Fruit fly (Drosophila melanogaster) whole organism, embryonic: ENCODE results near the gene Phae1.

Experiments
- Abd-B ChIP-seq: fragments of 200-800 bp; sonication (Bioruptor generic); optimal IDR thresholded peaks from 2 replicates; lab custom pipeline; 2018; ENCODE audit warnings: missing biosample characterization, mild to moderate bottlenecking, missing genetic modification characterization, moderate library complexity
- Adf1 ChIP-seq: fragments of 200-800 bp; sonication (Bioruptor generic); IDR thresholded peaks from 2 replicates; pipeline ENCODE4 v1.3.6; 2022; ENCODE audit warnings: missing biosample characterization, missing genetic modification characterization
- Aef1 ChIP-seq: fragments of 200-800 bp; sonication (Bioruptor generic); IDR thresholded peaks from 3 replicates; pipeline ENCODE4 v1.3.6; 2022; ENCODE audit warnings: missing biosample characterization, missing genetic modification characterization
- C15 ChIP-seq: fragments of 200-800 bp; sonication (Bioruptor generic); IDR thresholded peaks from 3 replicates; pipeline ENCODE4 v1.3.6; 2022; ENCODE audit warnings: missing biosample characterization, missing genetic modification characterization
- CG10366 ChIP-seq: fragments of 200-800 bp; sonication (Bioruptor generic); IDR thresholded peaks from 2 replicates; pipeline ENCODE4 v1.3.6; 2022; ENCODE audit warnings: missing biosample characterization, missing genetic modification characterization
- CG11696 ChIP-seq: fragments of 200-800 bp; sonication (Bioruptor generic); IDR thresholded peaks from 2 replicates; pipeline ENCODE4 v1.3.6; 2022; ENCODE audit warnings: missing biosample characterization, missing genetic modification characterization
- CG12391 ChIP-seq: fragments of 200-800 bp; sonication (Bioruptor generic); optimal IDR thresholded peaks from 3 replicates; lab custom pipeline; 2018; ENCODE audit warnings: missing biosample characterization, mild to moderate bottlenecking, missing genetic modification characterization, moderate library complexity
- CG14050 ChIP-seq: fragments of 200-800 bp; sonication (Bioruptor generic); IDR thresholded peaks from 3 replicates; pipeline ENCODE4 v1.3.6; 2022; ENCODE audit warnings: missing biosample characterization, missing genetic modification characterization
- CG17385 ChIP-seq: fragments of 200-800 bp; sonication (Bioruptor generic); optimal IDR thresholded peaks from 3 replicates; lab custom pipeline; 2018; ENCODE audit warnings: missing biosample characterization, mild to moderate bottlenecking, missing genetic modification characterization
- CG17829 ChIP-seq: fragments of 200-800 bp; optimal IDR thresholded peaks from 2 replicates; lab custom pipeline; 2019; ENCODE audit warnings: missing biosample characterization, mild to moderate bottlenecking, missing genetic modification characterization, moderate library complexity
- CG2889 ChIP-seq: fragments of 200-800 bp; sonication (Bioruptor generic); IDR thresholded peaks from 3 replicates; pipeline ENCODE4 v1.3.6; 2022; ENCODE audit warnings: missing biosample characterization, missing genetic modification characterization
- CG31365 ChIP-seq: fragments of 200-800 bp; sonication (Bioruptor generic); optimal IDR thresholded peaks from 2 replicates; lab custom pipeline; 2018; ENCODE audit warnings: missing biosample characterization, mild to moderate bottlenecking, missing genetic modification characterization
- CG33213 ChIP-seq: fragments of 200-800 bp; sonication (Bioruptor generic); optimal IDR thresholded peaks from 3 replicates; lab custom pipeline; 2016; ENCODE audit warnings: missing biosample characterization, missing genetic modification characterization
- CG34224 ChIP-seq: fragments of 200-800 bp; sonication (Bioruptor generic); IDR thresholded peaks from 3 replicates; pipeline ENCODE4 v1.3.6; 2022; ENCODE audit warnings: missing biosample characterization, missing genetic modification characterization; ENCODE audit not compliant: partially characterized antibody
- CG3847 ChIP-seq: fragments of 200-800 bp; sonication (Bioruptor generic); IDR thresholded peaks from 2 replicates; pipeline ENCODE4 v1.3.6; 2022; ENCODE audit warnings: missing biosample characterization, missing genetic modification characterization
- CG3995 ChIP-seq: fragments of 200-800 bp; sonication (Bioruptor generic); optimal IDR thresholded peaks from 3 replicates; lab custom pipeline; 2016; ENCODE audit warnings: missing biosample characterization, missing genetic modification characterization
- CG4404 ChIP-seq: fragments of 200-800 bp; sonication (Bioruptor generic); IDR thresholded peaks from 2 replicates; pipeline ENCODE4 v1.3.6; 2022; ENCODE audit warnings: missing biosample characterization, missing genetic modification characterization
- CG4854 ChIP-seq: fragments of 200-800 bp; sonication (Bioruptor generic); optimal IDR thresholded peaks from 2 replicates; lab custom pipeline; 2016; ENCODE audit warnings: missing biosample characterization, missing genetic modification characterization, inconsistent platforms
- CG8765 ChIP-seq: fragments of 200-800 bp; sonication (Bioruptor generic); IDR thresholded peaks from 2 replicates; pipeline ENCODE4 v1.3.6; 2022; ENCODE audit warnings: missing biosample characterization, missing genetic modification characterization
- CG8924 ChIP-seq: fragments of 200-800 bp; optimal IDR thresholded peaks from 3 replicates; lab custom pipeline; 2019; ENCODE audit warnings: missing biosample characterization, mild to moderate bottlenecking, missing genetic modification characterization, moderate library complexity
- D19B ChIP-seq: fragments of 200-800 bp; sonication (Bioruptor generic); optimal IDR thresholded peaks from 2 replicates; lab custom pipeline; 2017; ENCODE audit warnings: missing biosample characterization, mild to moderate bottlenecking, missing genetic modification characterization
- H2.0 ChIP-seq: fragments of 200-800 bp; sonication (Bioruptor generic); IDR thresholded peaks from 2 replicates; pipeline ENCODE4 v1.3.6; 2022; ENCODE audit warnings: missing biosample characterization, missing genetic modification characterization
- HLH3B ChIP-seq: fragments of 200-800 bp; sonication (Bioruptor generic); IDR thresholded peaks from 2 replicates; pipeline ENCODE4 v1.3.6; 2022; ENCODE audit warnings: missing biosample characterization, missing genetic modification characterization
- Hsf ChIP-seq: fragments of 200-800 bp; sonication (Bioruptor generic); optimal IDR thresholded peaks from 3 replicates; lab custom pipeline; 2016; ENCODE audit warnings: missing biosample characterization, missing genetic modification characterization
- Med ChIP-seq: fragments of 200-800 bp; sonication (Bioruptor generic); peaks from one replicate; lab custom pipeline; 2016; ENCODE audit warnings: missing biosample characterization, missing genetic modification characterization, mild to moderate bottlenecking, inconsistent platforms, moderate library complexity
- NC2α ChIP-seq: fragments of 200-800 bp; sonication (Bioruptor generic); optimal IDR thresholded peaks from 2 replicates; lab custom pipeline; 2016; ENCODE audit warnings: missing biosample characterization, missing genetic modification characterization
- NK7.1 ChIP-seq: fragments of 200-800 bp; sonication (Bioruptor generic); optimal IDR thresholded peaks from 3 replicates; lab custom pipeline; 2016; ENCODE audit warnings: missing biosample characterization, missing genetic modification characterization
- NfI ChIP-seq: fragments of 200-800 bp; sonication (Bioruptor generic); optimal IDR thresholded peaks from 3 replicates; lab custom pipeline; 2018; ENCODE audit warnings: missing biosample characterization, mild to moderate bottlenecking, missing genetic modification characterization, moderate library complexity
- Scr ChIP-seq: fragments of 200-800 bp; sonication (Bioruptor generic); IDR thresholded peaks from 2 replicates; pipeline ENCODE4 v1.3.6; 2022; ENCODE audit warnings: missing biosample characterization, missing genetic modification characterization; ENCODE audit not compliant: partially characterized antibody
- Side ChIP-seq: fragments of 200-800 bp; sonication (Bioruptor generic); optimal IDR thresholded peaks from 2 replicates; lab custom pipeline; 2016; ENCODE audit warnings: missing biosample characterization, missing genetic modification characterization
- Taf1 ChIP-seq: fragments of 200-800 bp; sonication (Bioruptor generic); IDR thresholded peaks from 2 replicates; pipeline ENCODE4 v1.3.6; 2022; ENCODE audit warnings: missing biosample characterization, missing genetic modification characterization
- Xrp1 ChIP-seq: fragments of 200-800 bp; sonication (Bioruptor generic); IDR thresholded peaks from 2 replicates; pipeline ENCODE4 v1.3.6; 2022; ENCODE audit warnings: missing biosample characterization, missing genetic modification characterization
- ac ChIP-seq: fragments of 200-800 bp; sonication (Bioruptor generic); optimal IDR thresholded peaks from 3 replicates; lab custom pipeline; 2017; ENCODE audit warnings: missing biosample characterization, mild to moderate bottlenecking, missing genetic modification characterization
- aop ChIP-seq: fragments of 200-800 bp; sonication (Bioruptor generic); IDR thresholded peaks from 2 replicates; pipeline ENCODE4 v1.3.6; 2022; ENCODE audit warnings: missing biosample characterization, missing genetic modification characterization
- bowl ChIP-seq: fragments of 200-800 bp; sonication (Bioruptor generic); IDR thresholded peaks from 2 replicates; pipeline ENCODE4 v1.3.6; 2022; ENCODE audit warnings: missing biosample characterization, missing genetic modification characterization
- btn ChIP-seq: fragments of 200-800 bp; sonication (Bioruptor generic); optimal IDR thresholded peaks from 2 replicates; lab custom pipeline; 2016; ENCODE audit warnings: missing biosample characterization, missing genetic modification characterization
- crc ChIP-seq: fragments of 200-800 bp; sonication (Bioruptor generic); optimal IDR thresholded peaks from 2 replicates; lab custom pipeline; 2016; ENCODE audit warnings: missing biosample characterization, missing genetic modification characterization
- cwo ChIP-seq: fragments of 200-800 bp; sonication (Bioruptor generic); optimal IDR thresholded peaks from 3 replicates; lab custom pipeline; 2017; ENCODE audit warnings: missing biosample characterization, missing genetic modification characterization, mild to moderate bottlenecking, moderate library complexity, missing genetic modification reagents
- ems ChIP-seq: fragments of 200-800 bp; sonication (Bioruptor generic); optimal IDR thresholded peaks from 3 replicates; lab custom pipeline; 2016; ENCODE audit warnings: missing biosample characterization, missing genetic modification characterization
- fd102C ChIP-seq: fragments of 200-800 bp; sonication (Bioruptor generic); optimal IDR thresholded peaks from 2 replicates; lab custom pipeline; 2018; ENCODE audit warnings: missing biosample characterization, mild to moderate bottlenecking, missing genetic modification characterization, moderate library complexity
- gcm ChIP-seq: fragments of 200-800 bp; sonication (Bioruptor generic); optimal IDR thresholded peaks from 2 replicates; lab custom pipeline; 2019; ENCODE audit warnings: missing biosample characterization, mild to moderate bottlenecking, missing genetic modification characterization, moderate library complexity
- gfzf ChIP-seq: fragments of 200-800 bp; sonication (Bioruptor generic); optimal IDR thresholded peaks from 2 replicates; lab custom pipeline; 2016; ENCODE audit warnings: missing biosample characterization, mild to moderate bottlenecking, missing genetic modification characterization, moderate library complexity
- knrl ChIP-seq: fragments of 200-800 bp; sonication (Bioruptor generic); IDR thresholded peaks from 3 replicates; pipeline ENCODE4 v1.3.6; 2022; ENCODE audit warnings: missing biosample characterization, missing genetic modification characterization; ENCODE audit not compliant: partially characterized antibody
- mam ChIP-seq: fragments of 200-800 bp; sonication (Bioruptor generic); optimal IDR thresholded peaks from 3 replicates; lab custom pipeline; 2016; ENCODE audit warnings: missing biosample characterization, missing genetic modification characterization
- mirr ChIP-seq: fragments of 200-800 bp; sonication (Bioruptor generic); optimal IDR thresholded peaks from 3 replicates; lab custom pipeline; 2018; ENCODE audit warnings: missing biosample characterization, mild to moderate bottlenecking, missing genetic modification characterization
- onecut ChIP-seq: fragments of 200-800 bp; sonication (Bioruptor generic); IDR thresholded peaks from 2 replicates; pipeline ENCODE4 v1.3.6; 2022; ENCODE audit warnings: missing biosample characterization, missing genetic modification characterization
- pb ChIP-seq: fragments of 200-800 bp; sonication (Bioruptor generic); optimal IDR thresholded peaks from 3 replicates; lab custom pipeline; 2016; ENCODE audit warnings: missing biosample characterization, missing genetic modification characterization
- rib ChIP-seq: fragments of 200-800 bp; sonication (Bioruptor generic); IDR thresholded peaks from 2 replicates; pipeline ENCODE4 v1.3.6; 2022; ENCODE audit warnings: missing biosample characterization, missing genetic modification characterization
- sim ChIP-seq: fragments of 200-800 bp; sonication (Bioruptor generic); IDR thresholded peaks from 2 replicates; pipeline ENCODE4 v1.3.6; 2022; ENCODE audit warnings: missing biosample characterization, missing genetic modification characterization
- slou ChIP-seq: fragments of 200-800 bp; sonication (Bioruptor generic); optimal IDR thresholded peaks from 3 replicates; lab custom pipeline; 2016; ENCODE audit warnings: missing biosample characterization, missing genetic modification characterization
- sna ChIP-seq: fragments of 200-800 bp; sonication (Bioruptor generic); IDR thresholded peaks from 2 replicates; pipeline ENCODE4 v1.3.6; 2022; ENCODE audit warnings: missing biosample characterization, missing genetic modification characterization; ENCODE audit not compliant: partially characterized antibody
- tup ChIP-seq: fragments of 200-800 bp; sonication (Bioruptor generic); optimal IDR thresholded peaks from 2 replicates; lab custom pipeline; 2016; ENCODE audit warnings: missing biosample characterization, mild to moderate bottlenecking, missing genetic modification characterization, moderate library complexity
- zfh1 ChIP-seq: fragments of 200-800 bp; sonication (Bioruptor generic); IDR thresholded peaks from 3 replicates; pipeline ENCODE4 v1.3.6; 2022; ENCODE audit warnings: missing biosample characterization, missing genetic modification characterization

Phae1 gene

DNA sequence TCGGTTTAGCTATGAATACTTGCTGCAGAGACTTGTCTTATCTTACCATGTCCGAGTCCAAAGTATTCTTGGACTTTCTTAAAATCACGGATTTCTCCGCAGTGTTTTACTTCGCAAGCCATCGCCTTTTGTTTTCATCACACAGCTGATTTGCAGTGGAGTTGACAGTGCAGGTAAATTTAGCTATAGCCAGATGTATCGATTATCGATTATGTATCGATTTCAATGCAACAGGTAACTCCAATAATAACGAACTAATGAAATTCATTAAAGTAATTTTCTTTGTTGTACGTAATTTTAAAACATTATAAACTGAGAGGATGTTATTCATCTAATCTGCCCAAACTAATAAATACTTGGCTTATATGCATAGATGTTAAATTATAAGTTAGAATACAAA lies 46.2 kb upstream of the Phae1 start, which contains the start of gene Rab3-GAP (continued):
- TF ChIP-seq D19B (no peak), btn (GFP tag; lab: Kevin White, UChicago) (no peak), aop (GFP tag; lab: Robert Waterston, UW) (no peak), zfh1 (peak; percentile 51; the same call in 1 of the 3 replicates), slou (no peak), gcm (GFP tag; lab: Kevin White, UChicago) (peak; percentile 22), knrl (no peak), CG4854 (GFP tag; lab: Kevin White, UChicago) (no peak), CG3847 (GFP tag; lab: Robert Waterston, UW) (no peak), CG33213 (GFP tag; lab: Kevin White, UChicago) (no peak), NC2α (no peak), Adf1 (no peak), CG11696 (no peak), CG31365 (tag; lab: Kevin White, UChicago) (no peak), Scr (GFP tag; lab: Robert Waterston, UW) (peak; percentile 48), CG17385 (no peak), ems (GFP tag; lab: Kevin White, UChicago) (no peak), CG4404 (GFP tag; lab: Robert Waterston, UW) (no peak), CG3995 (GFP tag; lab: Kevin White, UChicago) (no peak), gfzf (GFP tag; lab: Kevin White, UChicago) (no peak), sna (peak; percentile 68; the same call in 1 of the 2 replicates), Hsf (GFP tag; lab: Kevin White, UChicago) (peak; percentile 28), CG17829 (peak; percentile 70), CG10366 (no peak), sim (GFP tag; lab: Robert Waterston, UW) (no peak), onecut (peak; percentile 29; the same call in 1 of the 2 replicates), HLH3B (GFP tag; lab: Robert Waterston, UW) (no peak; the same call in 1 of the 2 replicates), fd102C (GFP tag; lab: Kevin White, UChicago) (no peak), NfI (GFP tag; lab: Kevin White, UChicago) (no peak), C15 (no peak), CG8924 (tag; lab: Kevin White, UChicago) (peak; percentile 20), mam (GFP tag; lab: Kevin White, UChicago) (no peak), H2.0 (GFP tag; lab: Robert Waterston, UW) (no peak), CG12391 (peak; percentile 53), Xrp1 (GFP tag; lab: Robert Waterston, UW) (no peak), Abd-B (GFP tag; lab: Kevin White, UChicago) (no peak), CG2889 (no peak), cwo (GFP tag; lab: Kevin White, UChicago) (no peak), pb (no peak), crc (GFP tag; lab: Kevin White, UChicago) (no peak), Med (GFP tag; lab: Kevin White, UChicago) (peak; percentile 78), CG34224 (GFP tag; lab: Robert Waterston, UW) (peak; percentile 79), Aef1 (no peak), CG8765 (GFP tag; lab: Robert Waterston, UW) (no peak), Side (GFP tag; lab: Kevin White, UChicago) (no peak), NK7.1 (GFP tag; lab: Kevin White, UChicago) (no peak), tup (no peak), bowl (GFP tag; lab: Robert Waterston, UW) (no peak), ac (GFP tag; lab: Kevin White, UChicago) (no peak), Taf1 (GFP tag; lab: Robert Waterston, UW) (no peak), CG14050 (GFP tag; lab: Robert Waterston, UW) (no peak), rib (no peak), mirr (no peak)
